Fruit fly (Drosophila melanogaster) S2 (cell line): ENCODE measurements around the gene CG31816.

Experiments
- CG8478 ChIP-seq: fragments of >200 bp; optimal IDR thresholded peaks from 2 replicates; lab custom pipeline; 2018
- CTCF ChIP-seq, 2 experiments: fragments of >200 bp; optimal IDR thresholded peaks; 2 replicates each; lab custom pipeline; 2018

DNA sequence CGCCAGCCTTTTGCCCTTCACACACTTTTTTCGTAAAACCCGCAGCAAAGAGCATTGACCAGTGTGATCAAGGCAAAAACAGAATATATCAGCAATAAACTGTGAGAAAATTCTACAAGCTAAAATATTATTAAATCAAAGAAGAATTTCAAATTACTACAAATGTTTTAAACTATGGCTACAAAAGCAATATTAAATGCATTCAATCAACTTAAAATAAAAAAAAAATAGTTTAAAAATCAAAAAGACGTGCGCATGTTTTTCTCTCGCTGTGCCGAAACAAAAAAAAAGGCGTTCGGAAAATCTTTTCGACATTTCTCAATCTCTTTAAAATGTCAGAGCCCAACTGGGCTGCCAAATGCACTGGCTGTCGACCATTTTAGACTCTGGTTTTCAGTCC is 44.2 kb upstream of the CG31816 start:
- no peak for TF ChIP-seq CG8478 (lab: Kevin White, UChicago)
- TF ChIP-seq CTCF (optimal IDR thresholded peaks at IDR 0.05; lab: Kevin White, UChicago) = no peak
